Worm (Caenorhabditis elegans): Measurements from ENCODE around the gene pals-39.

The pals-39 gene

DNA sequence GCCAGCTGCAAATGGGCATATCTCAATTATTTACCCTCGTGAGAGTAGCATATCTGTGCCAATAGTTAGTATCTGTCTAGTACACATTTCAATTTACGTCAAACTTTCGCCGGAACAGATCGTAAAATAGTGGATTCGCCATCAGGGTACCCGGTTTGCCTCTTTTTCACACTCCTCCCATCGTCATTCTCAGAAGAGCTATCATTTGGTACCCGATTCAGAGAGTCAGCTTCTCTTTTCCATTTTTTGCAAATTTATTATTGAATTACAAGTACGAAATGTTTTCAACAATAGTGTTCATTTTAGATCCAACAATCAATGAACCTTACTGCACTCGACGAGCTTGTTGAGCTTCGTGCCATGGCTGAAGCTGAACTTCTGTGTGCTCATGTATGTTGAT lies 14.6 kb downstream of the pals-39 start, which contains the start of gene C54D10.5:
Gene C54D10.5, plus strand, starts transcription at position 301 of the 400 bp plus-strand sequence.
- TF ChIP-seq dve-1 (tag; optimal IDR thresholded peaks at IDR 0.05; ENCODE audit: insufficient read depth) (no peak), T20F7.1 (GFP tag; optimal IDR thresholded peaks at IDR 0.05) (no peak), nhr-42 (GFP tag; IDR thresholded peaks at IDR 0.05) (no peak), lin-38 (GFP tag; IDR thresholded peaks at IDR 0.05) (no peak), aha-1 (tag) (no peak), dpl-1 (GFP tag; optimal IDR thresholded peaks at IDR 0.05) (no peak)

DNA sequence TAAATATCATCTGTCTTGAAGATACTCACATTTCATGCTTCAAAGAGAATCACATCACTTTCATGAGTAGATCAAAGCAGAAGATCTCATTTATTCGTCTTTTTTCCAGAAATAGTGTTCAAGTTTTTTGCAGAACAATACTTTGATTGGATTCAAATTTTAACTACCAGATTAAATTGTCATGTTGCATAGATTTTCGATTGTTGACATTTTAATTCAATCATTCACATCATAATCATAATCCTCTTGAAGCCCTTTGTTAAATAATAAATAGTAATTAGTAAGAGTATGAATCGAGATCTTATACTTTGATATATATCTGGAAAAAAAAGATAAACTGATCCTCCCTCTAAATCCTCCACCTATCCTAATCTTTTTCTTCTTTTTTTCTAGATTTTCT lies 15.8 kb downstream of the pals-39 start:
- no peak for TF ChIP-seq lin-13 (GFP tag; optimal IDR thresholded peaks at IDR 0.05)
- TF ChIP-seq lsy-2 (tag; optimal IDR thresholded peaks at IDR 0.05) = no peak
- TF ChIP-seq nhr-28 (tag; optimal IDR thresholded peaks at IDR 0.05) = no peak
- TF ChIP-seq ceh-82 (tag; optimal IDR thresholded peaks at IDR 0.05) = no peak
- TF ChIP-seq aha-1 (tag) = no peak
- no peak for TF ChIP-seq T26A8.4 (GFP tag; IDR thresholded peaks at IDR 0.05)
- no peak for TF ChIP-seq egl-27 (tag; optimal IDR thresholded peaks at IDR 0.05)
- TF ChIP-seq madf-5 (GFP tag; IDR thresholded peaks at IDR 0.05) = no peak
- no peak for TF ChIP-seq Y5F2A.4 (GFP tag; optimal IDR thresholded peaks at IDR 0.05)
- TF ChIP-seq zfp-2 (tag; optimal IDR thresholded peaks at IDR 0.05) = no peak
- no peak for TF ChIP-seq ama-1 (optimal IDR thresholded peaks at IDR 0.05)
- TF ChIP-seq ces-1 (GFP tag; optimal IDR thresholded peaks at IDR 0.05) = no peak
- TF ChIP-seq mdt-29 (GFP tag; IDR thresholded peaks at IDR 0.05) = no peak
- no peak for TF ChIP-seq mep-1 (tag; optimal IDR thresholded peaks at IDR 0.05)

DNA sequence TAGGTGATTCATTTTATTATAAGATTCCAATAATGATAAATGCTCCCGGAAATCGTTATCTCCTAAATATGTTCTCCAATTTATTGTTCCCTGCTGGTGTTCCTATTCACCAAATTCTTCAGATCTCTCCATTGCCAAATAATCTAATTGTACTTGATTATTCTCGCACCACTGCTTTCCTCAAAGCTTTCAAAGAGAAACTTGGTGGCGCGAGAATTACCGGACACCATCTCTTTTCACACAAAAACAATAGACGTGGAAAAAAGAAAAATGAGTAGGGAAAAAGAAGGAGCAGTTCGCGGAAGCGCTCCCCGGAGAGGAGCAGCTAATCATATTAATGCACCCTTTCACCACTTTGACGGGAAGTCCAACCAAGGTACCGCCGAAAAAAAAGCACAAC lies 22.3 kb downstream of the pals-39 start:
- no peak for TF ChIP-seq aly-2 (tag; optimal IDR thresholded peaks at IDR 0.05)
- peak; percentile 61 for TF ChIP-seq aha-1 (tag)

DNA sequence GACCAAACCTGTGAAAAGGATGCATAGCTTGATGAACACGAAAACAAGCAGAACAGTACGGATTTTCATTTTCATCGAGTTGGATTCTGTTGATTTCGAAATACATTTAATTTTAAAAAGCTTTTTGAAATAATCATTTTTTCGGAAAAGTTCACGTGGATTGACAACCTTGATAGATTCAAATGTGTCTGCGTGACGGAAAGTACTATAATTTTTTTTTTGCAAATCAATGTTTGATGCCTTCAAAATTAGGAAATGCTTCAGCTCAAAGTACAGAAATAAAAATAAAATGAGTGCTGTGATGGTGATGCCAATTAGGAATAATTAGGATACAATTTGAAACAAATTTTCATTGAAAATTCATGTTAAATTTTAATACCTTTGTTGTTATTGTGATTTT lies 22.8 kb downstream of the pals-39 start, which contains the start of gene C54D10.4:
Gene C54D10.4, minus strand, starts transcription at position 101 of the 400 bp plus-strand sequence.
- no peak for TF ChIP-seq dve-1 (tag; optimal IDR thresholded peaks at IDR 0.05; ENCODE audit: insufficient read depth)
- TF ChIP-seq tra-1 (GFP tag; IDR thresholded peaks at IDR 0.05) = no peak
- no peak for TF ChIP-seq lsy-2 (tag; optimal IDR thresholded peaks at IDR 0.05)
- no peak for TF ChIP-seq ceh-82 (tag; optimal IDR thresholded peaks at IDR 0.05)
- TF ChIP-seq pqm-1 (tag; optimal IDR thresholded peaks at IDR 0.05) = no peak
- TF ChIP-seq ceh-28 (tag; optimal IDR thresholded peaks at IDR 0.05) = no peak
- no peak for TF ChIP-seq nhr-41 (GFP tag; IDR thresholded peaks at IDR 0.05)

DNA sequence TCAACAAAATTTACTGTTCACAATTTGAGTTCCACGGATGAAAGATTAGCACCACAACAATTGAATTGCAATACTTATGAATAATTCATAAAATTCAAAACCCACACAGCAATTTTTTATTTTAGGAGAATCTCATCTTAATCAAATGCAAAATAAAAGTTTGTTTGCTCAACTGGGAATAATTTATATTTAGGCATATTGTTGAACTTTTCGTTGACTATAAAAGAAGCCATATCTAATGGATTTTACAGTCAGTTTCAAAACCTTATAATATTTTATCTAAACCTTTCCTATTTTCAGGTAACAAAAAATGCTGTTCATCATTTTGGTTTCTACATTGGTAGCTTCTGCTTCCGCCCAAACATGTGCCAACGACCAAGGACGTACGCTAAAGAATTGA lies 25.4 kb downstream of the pals-39 start, which contains the start of gene C54D10.3:
Gene C54D10.3, plus strand, starts transcription at position 301 of the 400 bp plus-strand sequence.
- no peak for TF ChIP-seq nhr-41 (GFP tag; IDR thresholded peaks at IDR 0.05)
- TF ChIP-seq unc-62 (GFP tag; optimal IDR thresholded peaks at IDR 0.05 in 1 of 2) = peak in 1 of 2 experiments; percentile 87
- no peak for TF ChIP-seq unc-62 (tag; optimal IDR thresholded peaks at IDR 0.05)
- no peak for TF ChIP-seq fkh-10 (GFP tag; optimal IDR thresholded peaks at IDR 0.05)
- TF ChIP-seq pha-4 (GFP tag; IDR thresholded peaks at IDR 0.05) = no peak
- no peak for TF ChIP-seq pha-4 (tag; optimal IDR thresholded peaks at IDR 0.05)

DNA sequence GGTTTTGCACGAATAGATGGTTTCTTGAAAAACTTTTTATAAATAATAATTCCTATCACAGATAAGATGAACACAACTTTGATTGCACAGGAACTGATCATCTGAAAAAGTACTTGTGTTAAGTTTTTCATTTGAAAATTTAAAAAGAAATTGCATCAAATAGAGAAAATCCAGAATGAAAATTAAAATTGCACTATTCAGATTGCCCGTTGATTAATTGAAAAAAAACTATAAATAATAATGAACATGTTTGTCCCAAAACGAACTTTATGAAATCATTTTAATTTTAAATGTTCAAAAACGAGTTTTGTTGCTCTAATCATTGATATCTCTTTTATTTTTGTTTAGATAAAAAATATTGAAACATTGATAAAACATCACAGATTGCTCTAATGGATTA lies 26.4 kb downstream of the pals-39 start, which contains the start of gene cdr-3:
Gene cdr-3, minus strand, starts transcription at position 101 of the 400 bp plus-strand sequence.
- TF ChIP-seq nhr-48 (tag; optimal IDR thresholded peaks at IDR 0.05) (no peak), ces-1 (GFP tag; optimal IDR thresholded peaks at IDR 0.05) (no peak), mdl-1 (tag; optimal IDR thresholded peaks at IDR 0.05) (no peak), ZK337.2 (GFP tag; IDR thresholded peaks at IDR 0.05) (no peak), daf-19 (GFP tag; conservative IDR thresholded peaks at IDR 0.05) (no peak), F49E8.2 (tag; optimal IDR thresholded peaks at IDR 0.05; ENCODE audit: borderline replicate concordance) (no peak), sdz-12 (GFP tag; optimal IDR thresholded peaks at IDR 0.05) (no peak), fos-1 (tag; optimal IDR thresholded peaks at IDR 0.05) (no peak), cey-2 (tag; optimal IDR thresholded peaks at IDR 0.05; ENCODE audit: borderline replicate concordance, insufficient read depth) (no peak), F37D6.2 (tag; optimal IDR thresholded peaks at IDR 0.05) (no peak), dmd-8 (GFP tag; IDR thresholded peaks at IDR 0.05) (no peak), Y75B8A.6 (GFP tag; IDR thresholded peaks at IDR 0.05) (no peak)

Measured in whole organism, L4 larva.